Fruit fly (Drosophila melanogaster) whole organism, embryonic: Measurements from ENCODE around the gene CG5969.

ENCODE experiments used
- Aef1 ChIP-seq: fragments of 200-800 bp; sonication (Bioruptor generic); IDR thresholded peaks from 3 replicates; pipeline ENCODE4 v1.3.6; 2022; ENCODE audit warnings: missing biosample characterization, missing genetic modification characterization
- Atf-2 ChIP-seq: fragments of 200-800 bp; sonication (Bioruptor generic); optimal IDR thresholded peaks from 2 replicates; lab custom pipeline; 2016; ENCODE audit warnings: missing biosample characterization, missing genetic modification characterization
- Atf3 ChIP-seq: fragments of 200-800 bp; sonication (Bioruptor generic); optimal IDR thresholded peaks from 3 replicates; lab custom pipeline; 2016; ENCODE audit warnings: missing biosample characterization, missing genetic modification characterization
- CG10366 ChIP-seq: fragments of 200-800 bp; sonication (Bioruptor generic); IDR thresholded peaks from 2 replicates; pipeline ENCODE4 v1.3.6; 2022; ENCODE audit warnings: missing biosample characterization, missing genetic modification characterization
- CG11247 ChIP-seq: fragments of 200-800 bp; sonication (Bioruptor generic); IDR thresholded peaks from 2 replicates; pipeline ENCODE4 v1.3.6; 2022; ENCODE audit warnings: missing biosample characterization, missing genetic modification characterization
- CG11398 ChIP-seq: fragments of 200-800 bp; sonication (Bioruptor generic); optimal IDR thresholded peaks from 2 replicates; lab custom pipeline; 2016; ENCODE audit warnings: missing biosample characterization, missing genetic modification characterization
- CG12391 ChIP-seq: fragments of 200-800 bp; sonication (Bioruptor generic); optimal IDR thresholded peaks from 3 replicates; lab custom pipeline; 2018; ENCODE audit warnings: missing biosample characterization, mild to moderate bottlenecking, missing genetic modification characterization, moderate library complexity
- CG12744 ChIP-seq: fragments of 200-800 bp; sonication (Bioruptor generic); optimal IDR thresholded peaks from 2 replicates; lab custom pipeline; 2016; ENCODE audit warnings: missing biosample characterization, missing genetic modification characterization
- CG14860 ChIP-seq: fragments of 200-800 bp; sonication (Bioruptor generic); IDR thresholded peaks from 3 replicates; pipeline ENCODE4 v1.3.6; 2022; ENCODE audit warnings: missing biosample characterization, missing genetic modification characterization; ENCODE audit not compliant: partially characterized antibody
- CG15601 ChIP-seq: fragments of 200-800 bp; sonication (Bioruptor generic); optimal IDR thresholded peaks from 3 replicates; lab custom pipeline; 2019; ENCODE audit warnings: missing biosample characterization, mild to moderate bottlenecking, missing genetic modification characterization, moderate library complexity
- CG16863 ChIP-seq: fragments of 200-800 bp; sonication (Bioruptor generic); optimal IDR thresholded peaks from 3 replicates; lab custom pipeline; 2016; ENCODE audit warnings: missing biosample characterization, missing genetic modification characterization
- CG2120 ChIP-seq: fragments of 200-800 bp; sonication (Bioruptor generic); optimal IDR thresholded peaks from 3 replicates; lab custom pipeline; 2016; ENCODE audit warnings: missing biosample characterization, missing genetic modification characterization
- CG4360 ChIP-seq: fragments of 200-800 bp; sonication (Bioruptor generic); IDR thresholded peaks from 2 replicates; pipeline ENCODE4 v1.3.6; 2022; ENCODE audit warnings: missing biosample characterization, missing genetic modification characterization
- CG4820 ChIP-seq: fragments of 200-800 bp; sonication (Bioruptor generic); optimal IDR thresholded peaks from 3 replicates; lab custom pipeline; 2016; ENCODE audit warnings: missing biosample characterization, missing genetic modification characterization
- CG6765 ChIP-seq: fragments of 200-800 bp; sonication (Bioruptor generic); optimal IDR thresholded peaks from 3 replicates; lab custom pipeline; 2017; ENCODE audit warnings: missing biosample characterization, mild to moderate bottlenecking, missing genetic modification characterization
- CG7745 ChIP-seq: fragments of 200-800 bp; sonication (Bioruptor generic); optimal IDR thresholded peaks from 2 replicates; lab custom pipeline; 2018; ENCODE audit warnings: missing biosample characterization, mild to moderate bottlenecking, missing genetic modification characterization, moderate library complexity
- CG7839 ChIP-seq: fragments of 200-800 bp; sonication (Bioruptor generic); optimal IDR thresholded peaks from 3 replicates; lab custom pipeline; 2018; ENCODE audit warnings: missing biosample characterization, mild to moderate bottlenecking, missing genetic modification characterization, moderate library complexity
- CG8944 ChIP-seq: fragments of 200-800 bp; sonication (Bioruptor generic); optimal IDR thresholded peaks from 3 replicates; lab custom pipeline; 2016; ENCODE audit warnings: missing biosample characterization, missing genetic modification characterization
- CG9609 ChIP-seq: fragments of 200-800 bp; sonication (Bioruptor generic); optimal IDR thresholded peaks from 3 replicates; lab custom pipeline; 2016; ENCODE audit warnings: missing biosample characterization, missing genetic modification characterization
- Camta ChIP-seq: fragments of 200-800 bp; sonication (Bioruptor generic); optimal IDR thresholded peaks from 2 replicates; lab custom pipeline; 2016; ENCODE audit warnings: missing biosample characterization, missing genetic modification characterization
- CoRest ChIP-seq: fragments of 200-800 bp; sonication (Bioruptor generic); optimal IDR thresholded peaks from 3 replicates; lab custom pipeline; 2018; ENCODE audit warnings: missing biosample characterization, mild to moderate bottlenecking, missing genetic modification characterization, moderate library complexity
- Deaf1 ChIP-seq: fragments of 200-800 bp; optimal IDR thresholded peaks from 3 replicates; lab custom pipeline; 2019; ENCODE audit warnings: missing biosample characterization, mild to moderate bottlenecking, missing genetic modification characterization, moderate library complexity
- Fer2 ChIP-seq: fragments of 200-800 bp; sonication (Bioruptor generic); optimal IDR thresholded peaks from 2 replicates; lab custom pipeline; 2018; ENCODE audit warnings: missing biosample characterization, mild to moderate bottlenecking, missing genetic modification characterization, moderate library complexity
- HLH4C ChIP-seq: fragments of 200-800 bp; sonication (Bioruptor generic); IDR thresholded peaks from 3 replicates; pipeline ENCODE4 v1.3.6; 2022; ENCODE audit warnings: missing biosample characterization, missing genetic modification characterization; ENCODE audit not compliant: partially characterized antibody
- NFAT ChIP-seq: fragments of 200-800 bp; sonication (Bioruptor generic); IDR thresholded peaks from 2 replicates; pipeline ENCODE4 v1.3.6; 2022; ENCODE audit warnings: missing biosample characterization, missing genetic modification characterization
- NfI ChIP-seq: fragments of 200-800 bp; sonication (Bioruptor generic); optimal IDR thresholded peaks from 3 replicates; lab custom pipeline; 2018; ENCODE audit warnings: missing biosample characterization, mild to moderate bottlenecking, missing genetic modification characterization, moderate library complexity
- Scr ChIP-seq: fragments of 200-800 bp; sonication (Bioruptor generic); IDR thresholded peaks from 2 replicates; pipeline ENCODE4 v1.3.6; 2022; ENCODE audit warnings: missing biosample characterization, missing genetic modification characterization; ENCODE audit not compliant: partially characterized antibody
- Trl ChIP-seq, 3 experiments: fragments of >200 bp in 2 of 3; fragments of 200-800 bp in 1 of 3; sonication (Bioruptor generic) in 1 of 3; optimal IDR thresholded peaks; 2 replicates in 1 of 3; 3 replicates in 2 of 3; lab custom pipeline; 2016 to 2017; ENCODE audit warnings: missing biosample characterization in 1 of 3, missing genetic modification characterization in 1 of 3
- ara ChIP-seq: fragments of 200-800 bp; sonication (Bioruptor generic); IDR thresholded peaks from 2 replicates; pipeline ENCODE4 v1.3.6; 2022; ENCODE audit warnings: missing biosample characterization, missing genetic modification characterization
- cad ChIP-seq: fragments of >200 bp; optimal IDR thresholded peaks from 2 replicates; lab custom pipeline; 2017; ENCODE audit warnings: missing biosample characterization, missing genetic modification characterization
- chinmo ChIP-seq: fragments of 200-800 bp; sonication (Bioruptor generic); IDR thresholded peaks from 4 replicates; pipeline ENCODE4 v1.3.6; 2022; ENCODE audit warnings: missing biosample characterization, missing genetic modification characterization; ENCODE audit not compliant: partially characterized antibody
- croc ChIP-seq: fragments of 200-800 bp; sonication (Bioruptor generic); conservative IDR thresholded peaks from 3 replicates; pipeline ENCODE4 v1.3.6; 2022; ENCODE audit warnings: missing biosample characterization, missing genetic modification characterization
- dati ChIP-seq: fragments of 200-800 bp; sonication (Bioruptor generic); IDR thresholded peaks from 2 replicates; pipeline ENCODE4 v1.3.6; 2022; ENCODE audit warnings: missing biosample characterization, missing genetic modification characterization
- dimm ChIP-seq: fragments of 200-800 bp; sonication (Bioruptor generic); IDR thresholded peaks from 2 replicates; pipeline ENCODE4 v1.3.6; 2022; ENCODE audit warnings: missing biosample characterization, missing genetic modification characterization
- disco-r ChIP-seq: fragments of 200-800 bp; sonication (Bioruptor generic); optimal IDR thresholded peaks from 2 replicates; lab custom pipeline; 2016; ENCODE audit warnings: missing biosample characterization, missing genetic modification characterization
- dmrt11E ChIP-seq: fragments of 200-800 bp; sonication (Bioruptor generic); optimal IDR thresholded peaks from 3 replicates; lab custom pipeline; 2018; ENCODE audit warnings: missing biosample characterization, mild to moderate bottlenecking, missing genetic modification characterization, moderate library complexity
- fd3F ChIP-seq: fragments of 200-800 bp; sonication (Bioruptor generic); optimal IDR thresholded peaks from 2 replicates; lab custom pipeline; 2018; ENCODE audit warnings: missing biosample characterization, mild to moderate bottlenecking, missing genetic modification characterization, moderate library complexity
- gcm ChIP-seq: fragments of 200-800 bp; sonication (Bioruptor generic); optimal IDR thresholded peaks from 2 replicates; lab custom pipeline; 2019; ENCODE audit warnings: missing biosample characterization, mild to moderate bottlenecking, missing genetic modification characterization, moderate library complexity
- gcm2 ChIP-seq: fragments of 200-800 bp; sonication (Bioruptor generic); optimal IDR thresholded peaks from 2 replicates; lab custom pipeline; 2016; ENCODE audit warnings: missing biosample characterization, missing genetic modification characterization
- grau ChIP-seq: fragments of 200-800 bp; optimal IDR thresholded peaks from 3 replicates; lab custom pipeline; 2019; ENCODE audit warnings: missing biosample characterization, mild to moderate bottlenecking, missing genetic modification characterization, moderate library complexity
- gro ChIP-seq: fragments of 200-800 bp; sonication (Bioruptor generic); optimal IDR thresholded peaks from 2 replicates; lab custom pipeline; 2016; ENCODE audit warnings: missing biosample characterization, missing genetic modification characterization
- ken ChIP-seq: fragments of 200-800 bp; sonication (Bioruptor generic); IDR thresholded peaks from 3 replicates; pipeline ENCODE4 v1.3.6; 2022; ENCODE audit warnings: missing biosample characterization, missing genetic modification characterization
- lov ChIP-seq, 2 experiments: fragments of 200-800 bp in 1 of 2; fragments of >200 bp in 1 of 2; sonication (Bioruptor generic) in 1 of 2; IDR thresholded peaks in 1 of 2; optimal IDR thresholded peaks in 1 of 2; 2 replicates in 1 of 2; 3 replicates in 1 of 2; pipeline versions ENCODE4 v1.3.6 to Lab custom; 2017 to 2022; ENCODE audit warnings: missing biosample characterization in 1 of 2, missing genetic modification characterization in 1 of 2
- oc ChIP-seq: fragments of 200-800 bp; sonication (Bioruptor generic); optimal IDR thresholded peaks from 2 replicates; lab custom pipeline; 2018; ENCODE audit warnings: missing biosample characterization, mild to moderate bottlenecking, missing genetic modification characterization, moderate library complexity
- pros ChIP-seq: fragments of 200-800 bp; sonication (Bioruptor generic); optimal IDR thresholded peaks from 3 replicates; lab custom pipeline; 2019; ENCODE audit warnings: missing biosample characterization, mild to moderate bottlenecking, missing genetic modification characterization, moderate library complexity
- salm ChIP-seq: fragments of 200-800 bp; sonication (Bioruptor generic); optimal IDR thresholded peaks from 2 replicates; lab custom pipeline; 2018; ENCODE audit warnings: missing biosample characterization, mild to moderate bottlenecking, missing genetic modification characterization
- slp2 ChIP-seq: fragments of 200-800 bp; sonication (Bioruptor generic); optimal IDR thresholded peaks from 2 replicates; lab custom pipeline; 2016; ENCODE audit warnings: missing biosample characterization, missing genetic modification characterization
- sna ChIP-seq: fragments of 200-800 bp; sonication (Bioruptor generic); IDR thresholded peaks from 2 replicates; pipeline ENCODE4 v1.3.6; 2022; ENCODE audit warnings: missing biosample characterization, missing genetic modification characterization; ENCODE audit not compliant: partially characterized antibody
- ssp ChIP-seq: fragments of 200-800 bp; sonication (Bioruptor generic); IDR thresholded peaks from 2 replicates; pipeline ENCODE4 v1.3.6; 2022; ENCODE audit warnings: missing biosample characterization, missing genetic modification characterization

CG5969 gene

DNA sequence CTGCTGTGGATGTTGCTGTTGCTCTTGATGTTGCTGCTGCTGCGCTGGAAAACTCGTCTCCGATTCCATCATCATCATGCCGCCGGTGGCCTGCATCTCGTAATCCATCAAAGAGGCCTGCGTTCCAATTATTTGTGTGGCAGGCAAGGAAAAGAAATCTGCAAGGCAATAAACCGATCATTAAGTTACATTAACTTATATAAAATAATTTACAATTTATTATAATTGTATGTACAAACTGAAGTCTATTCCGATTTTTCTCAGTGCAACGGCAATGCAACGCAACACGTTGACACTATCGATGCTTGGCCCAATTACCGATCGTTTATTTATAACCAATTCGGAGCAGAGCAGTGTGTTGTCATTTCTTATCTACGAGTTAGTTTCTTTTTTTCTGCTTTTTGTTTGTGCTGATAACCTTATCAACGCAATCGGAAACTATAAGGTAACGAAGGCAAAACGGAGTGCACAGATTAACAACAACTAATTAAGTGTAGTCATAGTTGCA, 2.5 kb upstream of the CG5969 start (continued):
- TF ChIP-seq CG4360, result no peak
- TF ChIP-seq ken (GFP tag; lab: Robert Waterston, UW), result peak; percentile 56; the same call in 1 of the 3 replicates
- TF ChIP-seq CG12744 (GFP tag; lab: Kevin White, UChicago), result no peak
- TF ChIP-seq fd3F (GFP tag; lab: Kevin White, UChicago), result no peak
- no peak for TF ChIP-seq Camta (GFP tag; lab: Kevin White, UChicago)
- TF ChIP-seq slp2 (GFP tag; lab: Kevin White, UChicago), result no peak
- no peak for TF ChIP-seq sna
- TF ChIP-seq CG12391 (tag; lab: Kevin White, UChicago), result peak; percentile 35
- TF ChIP-seq Fer2 (tag; lab: Kevin White, UChicago), result no peak
- no peak for TF ChIP-seq NFAT (GFP tag; lab: Robert Waterston, UW)
- peak; percentile 49; the same call in 2 of the 3 replicates for TF ChIP-seq Aef1 (GFP tag; lab: Robert Waterston, UW)
- peak; percentile 33 for TF ChIP-seq Deaf1 (tag; lab: Kevin White, UChicago)
- no peak for TF ChIP-seq dimm
- TF ChIP-seq CG6765 (GFP tag; lab: Kevin White, UChicago), result no peak
- no peak for TF ChIP-seq CG7745 (tag; lab: Kevin White, UChicago)
- TF ChIP-seq CG4820 (GFP tag; lab: Kevin White, UChicago), result peak; percentile 11
- TF ChIP-seq gro (GFP tag; lab: Kevin White, UChicago), result no peak
- TF ChIP-seq ara (GFP tag; lab: Robert Waterston, UW), result peak; percentile 51; the same call in 1 of the 2 replicates
- no peak for TF ChIP-seq Trl (optimal IDR thresholded peaks at IDR 0.05; lab: Kevin White, UChicago)
- no peak for TF ChIP-seq Trl (GFP tag; optimal IDR thresholded peaks at IDR 0.05; lab: Kevin White, UChicago)
- no peak for TF ChIP-seq cad (GFP tag; lab: Kevin White, UChicago)
- peak; percentile 32 for TF ChIP-seq salm (tag; lab: Kevin White, UChicago)
- TF ChIP-seq CG10366 (GFP tag; lab: Robert Waterston, UW), result peak; percentile 43; the same call in 1 of the 2 replicates
- TF ChIP-seq dmrt11E (tag; lab: Kevin White, UChicago), result peak; percentile 40
- TF ChIP-seq gcm2, result no peak
- TF ChIP-seq croc (GFP tag; lab: Robert Waterston, UW), result peak; percentile 13; the same call in 1 of the 3 replicates
- no peak for TF ChIP-seq pros (GFP tag; lab: Kevin White, UChicago)
- peak; percentile 0 for TF ChIP-seq CoRest (tag; lab: Kevin White, UChicago)
- TF ChIP-seq CG14860 (GFP tag; lab: Robert Waterston, UW), result no peak
- peak; percentile 84 for TF ChIP-seq chinmo (GFP tag; lab: Robert Waterston, UW)
- TF ChIP-seq Atf-2 (GFP tag; lab: Kevin White, UChicago), result no peak
- TF ChIP-seq lov (optimal IDR thresholded peaks at IDR 0.05; lab: Kevin White, UChicago), result no peak
- TF ChIP-seq lov (GFP tag; IDR thresholded peaks at IDR 0.05; lab: Robert Waterston, UW), result no peak
- TF ChIP-seq CG15601 (tag; lab: Kevin White, UChicago), result no peak
- no peak for TF ChIP-seq CG2120 (GFP tag; lab: Kevin White, UChicago)
- peak; percentile 63; the same call in 1 of the 2 replicates for TF ChIP-seq dati (GFP tag; lab: Robert Waterston, UW)
- TF ChIP-seq disco-r (GFP tag; lab: Kevin White, UChicago), result no peak
- TF ChIP-seq oc (tag; lab: Kevin White, UChicago), result peak; percentile 14
- TF ChIP-seq CG9609 (GFP tag; lab: Kevin White, UChicago), result no peak
- no peak for TF ChIP-seq CG16863 (GFP tag; lab: Kevin White, UChicago)
- TF ChIP-seq CG8944 (GFP tag; lab: Kevin White, UChicago), result no peak
- TF ChIP-seq HLH4C, result no peak
- TF ChIP-seq ssp (GFP tag; lab: Robert Waterston, UW), result peak; percentile 20; the same call in 1 of the 2 replicates
- 0 out of 2 replicates have a peak, but pooled peaks have one; percentile 9 for TF ChIP-seq Scr (GFP tag; lab: Robert Waterston, UW)
- TF ChIP-seq gcm (GFP tag; lab: Kevin White, UChicago), result peak; percentile 44
- TF ChIP-seq CG11398 (GFP tag; lab: Kevin White, UChicago), result no peak
- TF ChIP-seq grau (tag; lab: Kevin White, UChicago), result peak; percentile 16
- TF ChIP-seq Atf3 (GFP tag; lab: Kevin White, UChicago), result no peak
- no peak for TF ChIP-seq CG11247
- peak; percentile 46 for TF ChIP-seq NfI
- TF ChIP-seq CG7839 (tag; lab: Kevin White, UChicago), result peak; percentile 58
